Worm (Caenorhabditis elegans) whole organism, midembryonic: ENCODE results near the gene cft-1.

Experiments used
- ref-1 ChIP-seq: fragments of 200-800 bp; sonication (Bioruptor generic); conservative IDR thresholded peaks from 2 replicates; pipeline ENCODE4 v1.3.6; 2022; ENCODE audit warnings: missing genetic modification reagents, missing genetic modification characterization, missing compliant biosample characterization
- tab-1 ChIP-seq: fragments of 200-800 bp; sonication (Bioruptor generic); IDR thresholded peaks from 2 replicates; pipeline ENCODE4 v1.3.6; 2022; ENCODE audit warnings: missing genetic modification characterization, missing compliant biosample characterization

DNA sequence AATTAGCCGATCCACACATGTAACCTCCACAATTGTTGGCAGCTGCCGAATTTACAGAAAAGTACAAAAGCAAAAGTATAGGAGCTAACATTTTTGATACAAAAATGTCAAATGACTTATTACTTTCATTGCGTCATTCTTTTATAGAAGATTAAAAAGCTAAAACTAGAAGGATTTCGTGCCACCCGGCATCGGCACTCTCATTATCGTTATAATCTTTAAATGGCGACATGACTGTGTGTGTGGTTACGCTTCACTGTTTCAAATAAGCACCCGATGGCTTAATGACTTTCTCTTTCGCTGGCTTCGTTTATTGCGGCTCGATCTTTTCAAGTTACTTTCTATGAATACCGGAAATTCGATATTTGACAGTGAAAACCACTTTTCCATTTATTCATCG lies 4.8 kb upstream of the cft-1 start, which contains the start of gene grl-1:
- TF ChIP-seq tab-1 (GFP tag; lab: Robert Waterston, UW): no peak
- no peak for TF ChIP-seq ref-1 (GFP tag; lab: Robert Waterston, UW)
